Worm (Caenorhabditis elegans) whole organism, late embryonic: ENCODE measurements around the gene C28C12.12.

Experiments
- ceh-48 ChIP-seq: sonication (generic microtip); optimal IDR thresholded peaks from 2 replicates; lab custom pipeline; 2016; ENCODE audit warnings: missing genetic modification characterization, inconsistent platforms, missing compliant biosample characterization
- ceh-9 ChIP-seq: sonication (generic microtip); optimal IDR thresholded peaks from 2 replicates; lab custom pipeline; 2016; ENCODE audit warnings: mild to moderate bottlenecking, missing genetic modification characterization, inconsistent platforms, missing compliant biosample characterization
- eyg-1 ChIP-seq: sonication (generic microtip); optimal IDR thresholded peaks from 2 replicates; lab custom pipeline; 2016; ENCODE audit warnings: missing genotype, missing genetic modification characterization, missing compliant biosample characterization
- gmeb-2 ChIP-seq: sonication (generic microtip); optimal IDR thresholded peaks from 2 replicates; lab custom pipeline; 2016; ENCODE audit warnings: missing genetic modification characterization, inconsistent platforms, missing compliant biosample characterization
- hlh-30 ChIP-seq: sonication (generic microtip); optimal IDR thresholded peaks from 2 replicates; lab custom pipeline; 2017; ENCODE audit warnings: antibody characterized with exemption, missing genetic modification characterization, missing compliant biosample characterization; ENCODE audit not compliant: insufficient read depth
- lin-11 ChIP-seq: fragments of 200-800 bp; sonication (Bioruptor generic); optimal IDR thresholded peaks from 2 replicates; lab custom pipeline; 2018; ENCODE audit warnings: mild to moderate bottlenecking, missing genetic modification characterization, missing compliant biosample characterization
- npax-4 ChIP-seq: sonication (generic microtip); optimal IDR thresholded peaks from 2 replicates; lab custom pipeline; 2016; ENCODE audit warnings: missing genetic modification characterization, missing compliant biosample characterization
- pax-1 ChIP-seq: fragments of 150-350 bp; optimal IDR thresholded peaks from 2 replicates; lab custom pipeline; 2014; ENCODE audit warnings: missing biosample characterization, missing genetic modification characterization
- pha-4 ChIP-seq: fragments of 150-350 bp; optimal IDR thresholded peaks from 2 replicates; lab custom pipeline; 2018; ENCODE audit warnings: missing biosample characterization, missing genetic modification reagents, missing genetic modification characterization
- sox-4 ChIP-seq: sonication (generic microtip); optimal IDR thresholded peaks from 2 replicates; lab custom pipeline; 2017; ENCODE audit warnings: mild to moderate bottlenecking, missing genetic modification characterization, inconsistent platforms, missing compliant biosample characterization

ce11 chrIV:8478516-8478915, 17.6 kb downstream of the C28C12.12 start:
- TF ChIP-seq npax-4 (tag; lab: Kevin White, UChicago): no peak
- TF ChIP-seq ceh-9 (tag; lab: Kevin White, UChicago): no peak
- no peak for TF ChIP-seq pha-4
- TF ChIP-seq sox-4 (tag; lab: Kevin White, UChicago): no peak
- no peak for TF ChIP-seq hlh-30 (tag; lab: Kevin White, UChicago)
- no peak for TF ChIP-seq lin-11 (tag; lab: Kevin White, UChicago)
- TF ChIP-seq gmeb-2 (tag; lab: Kevin White, UChicago): no peak
- TF ChIP-seq ceh-48 (tag; lab: Kevin White, UChicago): no peak
- TF ChIP-seq pax-1 (tag; lab: Kevin White, UChicago): no peak
- no peak for TF ChIP-seq eyg-1 (tag; lab: Kevin White, UChicago)
